Fruit fly (Drosophila melanogaster): ENCODE measurements around the gene Prosalpha2.
A peak's percentile ranks its signal among the peaks of the same experiment; 100 is the strongest.

Gene Prosalpha2

dm6 chr3R:12413274-12413958 is 17.7 kb upstream of the Prosalpha2 start, which contains the start of the genes Dip-C and pps (continued):
- TF ChIP-seq wek (GFP tag; optimal IDR thresholded peaks at IDR 0.05) (peak; percentile 13), MESR4 (GFP tag; optimal IDR thresholded peaks at IDR 0.05) (peak; percentile 49), nom (GFP tag; optimal IDR thresholded peaks at IDR 0.05) (peak; percentile 43), Sin3A (optimal IDR thresholded peaks at IDR 0.05) (peak; percentile 61), Opbp (GFP tag; IDR thresholded peaks at IDR 0.05; ENCODE audit: partially characterized antibody) (peak; percentile 70), zen2 (GFP tag; IDR thresholded peaks at IDR 0.05; ENCODE audit: partially characterized antibody) (peak; percentile 55; the same call in 2 of the 3 replicates), trem (tag; optimal IDR thresholded peaks at IDR 0.05) (peak; percentile 57), en (GFP tag; optimal IDR thresholded peaks at IDR 0.05) (no peak), CG30020 (tag; optimal IDR thresholded peaks at IDR 0.05) (peak; percentile 27), mirr (GFP tag; optimal IDR thresholded peaks at IDR 0.05) (peak; percentile 23), gfzf (GFP tag; optimal IDR thresholded peaks at IDR 0.05) (peak; percentile 80), run (tag; optimal IDR thresholded peaks at IDR 0.05) (no peak), CG10979 (tag; optimal IDR thresholded peaks at IDR 0.05) (peak; percentile 18), CG15011 (GFP tag; optimal IDR thresholded peaks at IDR 0.05) (no peak)

dm6 chr3R:12422379-12422975 is 8.6 kb upstream of the Prosalpha2 start, which contains the start of the genes Scgbeta and CG17202:
Scgbeta (minus strand) TSS chr3R:12422429.
CG17202 (plus strand) TSS chr3R:12422768.
- TF ChIP-seq inv (GFP tag; IDR thresholded peaks at IDR 0.05; ENCODE audit: partially characterized antibody), result no peak
- TF ChIP-seq lola (GFP tag; optimal IDR thresholded peaks at IDR 0.05), result no peak
- TF ChIP-seq hb (GFP tag; IDR thresholded peaks at IDR 0.05; ENCODE audit: partially characterized antibody), result no peak
- no peak for TF ChIP-seq NFAT (GFP tag; IDR thresholded peaks at IDR 0.05)
- TF ChIP-seq Mrtf (GFP tag; IDR thresholded peaks at IDR 0.05), result no peak
- no peak for TF ChIP-seq CG17361 (GFP tag; IDR thresholded peaks at IDR 0.05)
- no peak for TF ChIP-seq usp (GFP tag; optimal IDR thresholded peaks at IDR 0.05)
- no peak; the same call in 1 of the 2 replicates for TF ChIP-seq CG32532 (GFP tag; IDR thresholded peaks at IDR 0.05)
- no peak for TF ChIP-seq chn (GFP tag; optimal IDR thresholded peaks at IDR 0.05)
- no peak for TF ChIP-seq Hmx (GFP tag; optimal IDR thresholded peaks at IDR 0.05)
- TF ChIP-seq HmgZ (tag; optimal IDR thresholded peaks at IDR 0.05), result peak; percentile 62
- TF ChIP-seq Chrac-16 (GFP tag; optimal IDR thresholded peaks at IDR 0.05), result no peak
- TF ChIP-seq CG9932 (GFP tag; IDR thresholded peaks at IDR 0.05), result peak; percentile 56
- TF ChIP-seq Adf1 (GFP tag; IDR thresholded peaks at IDR 0.05), result no peak
- TF ChIP-seq Spps (tag; optimal IDR thresholded peaks at IDR 0.05), result no peak
- TF ChIP-seq Ets65A (GFP tag), result peak; percentile 49
- no peak for TF ChIP-seq B-H2 (GFP tag; optimal IDR thresholded peaks at IDR 0.05)
- no peak for TF ChIP-seq CG1832 (GFP tag; optimal IDR thresholded peaks at IDR 0.05)
- no peak for TF ChIP-seq CG10565 (GFP tag; optimal IDR thresholded peaks at IDR 0.05)
- TF ChIP-seq CG11247 (GFP tag; IDR thresholded peaks at IDR 0.05), result no peak
- TF ChIP-seq Hr51 (GFP tag; optimal IDR thresholded peaks at IDR 0.05), result no peak
- no peak for TF ChIP-seq Optix (GFP tag; IDR thresholded peaks at IDR 0.05)
- no peak for TF ChIP-seq CG15696 (tag; optimal IDR thresholded peaks at IDR 0.05)
- no peak for TF ChIP-seq ind (GFP tag; optimal IDR thresholded peaks at IDR 0.05)
- TF ChIP-seq bcd (GFP tag; optimal IDR thresholded peaks at IDR 0.05), result no peak
- TF ChIP-seq ci (GFP tag; IDR thresholded peaks at IDR 0.05), result 0 out of 3 replicates have a peak, but pooled peaks have one; percentile 29
- no peak for TF ChIP-seq H2.0 (GFP tag; IDR thresholded peaks at IDR 0.05)
- no peak for TF ChIP-seq nerfin-1 (tag; optimal IDR thresholded peaks at IDR 0.05)
- no peak for TF ChIP-seq jigr1 (GFP tag; IDR thresholded peaks at IDR 0.05)
- no peak for TF ChIP-seq H15 (GFP tag; IDR thresholded peaks at IDR 0.05)
- TF ChIP-seq fd102C (GFP tag; optimal IDR thresholded peaks at IDR 0.05), result no peak
- no peak for TF ChIP-seq CG17568 (GFP tag; optimal IDR thresholded peaks at IDR 0.05)
- TF ChIP-seq sc (optimal IDR thresholded peaks at IDR 0.05), result no peak
- TF ChIP-seq sc (GFP tag; optimal IDR thresholded peaks at IDR 0.05), result no peak
- no peak for TF ChIP-seq en (GFP tag; optimal IDR thresholded peaks at IDR 0.05)
- no peak for TF ChIP-seq esg (GFP tag; conservative IDR thresholded peaks at IDR 0.05)

Data from whole organism, embryonic.